Worm (Caenorhabditis elegans): Measurements from ENCODE around the gene W02F12.8.

DNA sequence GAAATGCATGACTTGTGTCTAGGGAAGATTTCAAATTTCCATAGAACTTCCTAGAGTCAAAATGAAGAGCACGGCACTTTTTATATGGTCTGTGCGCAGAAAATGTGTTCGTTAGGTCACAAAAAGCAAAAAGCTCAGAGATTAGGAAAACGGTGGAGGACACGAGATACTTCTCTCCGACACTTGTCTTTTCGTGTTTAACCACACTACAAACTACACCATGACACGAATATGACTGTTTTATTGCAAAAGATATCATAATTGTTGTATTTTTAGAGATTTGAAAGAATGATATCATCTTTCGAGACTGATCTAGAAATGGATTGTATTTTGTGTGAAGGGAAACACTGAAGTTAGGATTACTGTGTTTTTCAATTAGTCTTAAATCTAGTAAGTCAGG is 4.5 kb upstream of the W02F12.8 start:
- no peak for TF ChIP-seq mdl-1 (tag; optimal IDR thresholded peaks at IDR 0.05)
- TF ChIP-seq nhr-43 (tag; optimal IDR thresholded peaks at IDR 0.05; ENCODE audit: poor library complexity, severe bottlenecking) = peak; percentile 31
- no peak for TF ChIP-seq skn-1 (tag; optimal IDR thresholded peaks at IDR 0.05)
- no peak for TF ChIP-seq nhr-28 (tag; optimal IDR thresholded peaks at IDR 0.05)
- no peak for TF ChIP-seq daf-12 (tag; optimal IDR thresholded peaks at IDR 0.05)
- TF ChIP-seq jun-1 (tag; optimal IDR thresholded peaks at IDR 0.05) = no peak
- no peak for TF ChIP-seq pha-4 (tag; optimal IDR thresholded peaks at IDR 0.05)
- TF ChIP-seq ceh-28 (tag; optimal IDR thresholded peaks at IDR 0.05) = no peak
